Fruit fly (Drosophila melanogaster): ENCODE results near the gene sick.

sick gene

dm6 chr2L:19835186-19835585 lies 39.0 kb downstream of the sick start:
- TF ChIP-seq CG9948 (tag; optimal IDR thresholded peaks at IDR 0.05) = no peak
- no peak for TF ChIP-seq CG34367 (tag; optimal IDR thresholded peaks at IDR 0.05)
- no peak for TF ChIP-seq Ets98B (GFP tag; IDR thresholded peaks at IDR 0.05)
- TF ChIP-seq EcR (GFP tag; optimal IDR thresholded peaks at IDR 0.05) = no peak
- TF ChIP-seq CG12605 (GFP tag; IDR thresholded peaks at IDR 0.05) = no peak
- TF ChIP-seq CG13204 (GFP tag; optimal IDR thresholded peaks at IDR 0.05) = no peak
- no peak for TF ChIP-seq CG14655 (GFP tag; optimal IDR thresholded peaks at IDR 0.05)
- no peak for TF ChIP-seq rn (GFP tag; IDR thresholded peaks at IDR 0.05)
- no peak for TF ChIP-seq CG4496 (GFP tag; IDR thresholded peaks at IDR 0.05)
- TF ChIP-seq CG15710 (tag; optimal IDR thresholded peaks at IDR 0.05) = no peak
- no peak for TF ChIP-seq Snoo (tag; optimal IDR thresholded peaks at IDR 0.05)
- TF ChIP-seq D1 (tag; optimal IDR thresholded peaks at IDR 0.05) = no peak
- no peak for TF ChIP-seq Pif1B (GFP tag; optimal IDR thresholded peaks at IDR 0.05)
- TF ChIP-seq CG32121 (GFP tag; IDR thresholded peaks at IDR 0.05) = no peak
- TF ChIP-seq fd96Ca (GFP tag; IDR thresholded peaks at IDR 0.05) = no peak
- no peak for TF ChIP-seq Pif1A (GFP tag; optimal IDR thresholded peaks at IDR 0.05)
- TF ChIP-seq CG17806 (tag; optimal IDR thresholded peaks at IDR 0.05) = no peak
- no peak for TF ChIP-seq gl (tag; optimal IDR thresholded peaks at IDR 0.05)

- no peak for TF ChIP-seq Pif1B (GFP tag; optimal IDR thresholded peaks at IDR 0.05)
- TF ChIP-seq Ets98B (GFP tag; IDR thresholded peaks at IDR 0.05) = no peak
- TF ChIP-seq CG15710 (tag; optimal IDR thresholded peaks at IDR 0.05) = no peak
- TF ChIP-seq gl (tag; optimal IDR thresholded peaks at IDR 0.05) = no peak
- no peak for TF ChIP-seq EcR (GFP tag; optimal IDR thresholded peaks at IDR 0.05)
- no peak for TF ChIP-seq CG10348 (GFP tag; IDR thresholded peaks at IDR 0.05)
- TF ChIP-seq CG14655 (GFP tag; optimal IDR thresholded peaks at IDR 0.05) = no peak
- TF ChIP-seq CG32121 (GFP tag; IDR thresholded peaks at IDR 0.05) = no peak
- no peak for TF ChIP-seq D1 (tag; optimal IDR thresholded peaks at IDR 0.05)
- no peak for TF ChIP-seq CG4496 (GFP tag; IDR thresholded peaks at IDR 0.05)
- TF ChIP-seq CG8159 (tag; optimal IDR thresholded peaks at IDR 0.05) = no peak
- TF ChIP-seq rn (GFP tag; IDR thresholded peaks at IDR 0.05) = no peak
- TF ChIP-seq CG17806 (tag; optimal IDR thresholded peaks at IDR 0.05) = no peak
- no peak for TF ChIP-seq Snoo (tag; optimal IDR thresholded peaks at IDR 0.05)
- TF ChIP-seq CG8301 (tag; optimal IDR thresholded peaks at IDR 0.05) = no peak
- TF ChIP-seq CG34367 (tag; optimal IDR thresholded peaks at IDR 0.05) = no peak
- TF ChIP-seq CG12605 (GFP tag; IDR thresholded peaks at IDR 0.05) = no peak
Measured at dm6 chr2L:19836226-19836625, 40.1 kb downstream of the sick start.

dm6 chr2L:19846226-19846625 lies 50.1 kb downstream of the sick start:
- TF ChIP-seq CG34367 (tag; optimal IDR thresholded peaks at IDR 0.05) = no peak
- no peak for TF ChIP-seq Pif1B (GFP tag; optimal IDR thresholded peaks at IDR 0.05)
- TF ChIP-seq CG8159 (tag; optimal IDR thresholded peaks at IDR 0.05) = no peak
- no peak for TF ChIP-seq CG12605 (GFP tag; IDR thresholded peaks at IDR 0.05)
- TF ChIP-seq gl (tag; optimal IDR thresholded peaks at IDR 0.05) = no peak
- no peak for TF ChIP-seq CG8301 (tag; optimal IDR thresholded peaks at IDR 0.05)
- no peak for TF ChIP-seq CG4496 (GFP tag; IDR thresholded peaks at IDR 0.05)
- no peak for TF ChIP-seq CG10348 (GFP tag; IDR thresholded peaks at IDR 0.05)
- no peak for TF ChIP-seq rn (GFP tag; IDR thresholded peaks at IDR 0.05)

- TF ChIP-seq CG8159 (tag; optimal IDR thresholded peaks at IDR 0.05) (no peak), CG14655 (GFP tag; optimal IDR thresholded peaks at IDR 0.05) (peak; percentile 3), CG32121 (GFP tag; IDR thresholded peaks at IDR 0.05) (no peak), Ets98B (GFP tag; IDR thresholded peaks at IDR 0.05) (no peak), CG34367 (tag; optimal IDR thresholded peaks at IDR 0.05) (no peak), CG17806 (tag; optimal IDR thresholded peaks at IDR 0.05) (no peak), CG15710 (tag; optimal IDR thresholded peaks at IDR 0.05) (no peak)
Measured at dm6 chr2L:19847542-19847941, 51.4 kb downstream of the sick start.

dm6 chr2L:19849741-19850140 lies 53.6 kb downstream of the sick start:
- TF ChIP-seq fd96Ca (GFP tag; IDR thresholded peaks at IDR 0.05) = no peak
- TF ChIP-seq rn (GFP tag; IDR thresholded peaks at IDR 0.05) = no peak
- TF ChIP-seq Snoo (tag; optimal IDR thresholded peaks at IDR 0.05) = no peak
- no peak for TF ChIP-seq Pif1A (GFP tag; optimal IDR thresholded peaks at IDR 0.05)
- TF ChIP-seq Ets98B (GFP tag; IDR thresholded peaks at IDR 0.05) = no peak
- no peak for TF ChIP-seq CG17806 (tag; optimal IDR thresholded peaks at IDR 0.05)
- TF ChIP-seq CG9948 (tag; optimal IDR thresholded peaks at IDR 0.05) = no peak
- no peak for TF ChIP-seq CG8301 (tag; optimal IDR thresholded peaks at IDR 0.05)
- TF ChIP-seq Pif1B (GFP tag; optimal IDR thresholded peaks at IDR 0.05) = no peak
- TF ChIP-seq CG15710 (tag; optimal IDR thresholded peaks at IDR 0.05) = no peak
- no peak for TF ChIP-seq CG12605 (GFP tag; IDR thresholded peaks at IDR 0.05)

dm6 chr2L:19850928-19851327 lies 54.8 kb downstream of the sick start:
- TF ChIP-seq CG10348 (GFP tag; IDR thresholded peaks at IDR 0.05) (no peak), EcR (GFP tag; optimal IDR thresholded peaks at IDR 0.05) (no peak), Pif1B (GFP tag; optimal IDR thresholded peaks at IDR 0.05) (no peak), CG12605 (GFP tag; IDR thresholded peaks at IDR 0.05) (no peak), CG8301 (tag; optimal IDR thresholded peaks at IDR 0.05) (no peak), CG4496 (GFP tag; IDR thresholded peaks at IDR 0.05) (no peak), CG34367 (tag; optimal IDR thresholded peaks at IDR 0.05) (no peak), fd96Ca (GFP tag; IDR thresholded peaks at IDR 0.05) (no peak), Pif1A (GFP tag; optimal IDR thresholded peaks at IDR 0.05) (no peak), CG15710 (tag; optimal IDR thresholded peaks at IDR 0.05) (no peak), rn (GFP tag; IDR thresholded peaks at IDR 0.05) (no peak), CG14655 (GFP tag; optimal IDR thresholded peaks at IDR 0.05) (no peak), Snoo (tag; optimal IDR thresholded peaks at IDR 0.05) (no peak), D1 (tag; optimal IDR thresholded peaks at IDR 0.05) (no peak), CG8159 (tag; optimal IDR thresholded peaks at IDR 0.05) (no peak), Ets98B (GFP tag; IDR thresholded peaks at IDR 0.05) (no peak), CG9948 (tag; optimal IDR thresholded peaks at IDR 0.05) (no peak), CG13204 (GFP tag; optimal IDR thresholded peaks at IDR 0.05) (no peak)
